Fruit fly (Drosophila melanogaster) whole organism, embryonic: Measurements from ENCODE around the gene CG46270.
"Not testable (repeated sequence)": the region's sequence is repeated elsewhere in the genome, so short reads cannot be mapped to it uniquely, and the experiment has no call there.

ENCODE experiments used
- CG10979 ChIP-seq: fragments of 200-800 bp; sonication (Bioruptor generic); optimal IDR thresholded peaks from 2 replicates; lab custom pipeline; 2018; ENCODE audit warnings: missing biosample characterization, mild to moderate bottlenecking, missing genetic modification characterization, moderate library complexity
- CG11560 ChIP-seq: fragments of 200-800 bp; sonication (Bioruptor generic); IDR thresholded peaks from 3 replicates; pipeline ENCODE4 v1.3.6; 2022; ENCODE audit warnings: missing biosample characterization, missing genetic modification characterization
- CG11695 ChIP-seq: fragments of 200-800 bp; sonication (Bioruptor generic); IDR thresholded peaks from 3 replicates; pipeline ENCODE4 v1.3.6; 2022; ENCODE audit warnings: missing biosample characterization, missing genetic modification characterization
- CG11696 ChIP-seq: fragments of 200-800 bp; sonication (Bioruptor generic); IDR thresholded peaks from 2 replicates; pipeline ENCODE4 v1.3.6; 2022; ENCODE audit warnings: missing biosample characterization, missing genetic modification characterization
- CG12104 ChIP-seq: fragments of 200-800 bp; sonication (Bioruptor generic); optimal IDR thresholded peaks from 3 replicates; lab custom pipeline; 2016; ENCODE audit warnings: missing biosample characterization, missing genetic modification characterization
- CG12236 ChIP-seq: fragments of 200-800 bp; sonication (Bioruptor generic); optimal IDR thresholded peaks from 2 replicates; lab custom pipeline; 2016; ENCODE audit warnings: missing biosample characterization, missing genetic modification characterization
- CG12391 ChIP-seq: fragments of 200-800 bp; sonication (Bioruptor generic); optimal IDR thresholded peaks from 3 replicates; lab custom pipeline; 2018; ENCODE audit warnings: missing biosample characterization, mild to moderate bottlenecking, missing genetic modification characterization, moderate library complexity
- CG17328 ChIP-seq: fragments of 200-800 bp; sonication (Bioruptor generic); IDR thresholded peaks from 2 replicates; pipeline ENCODE4 v1.3.6; 2022; ENCODE audit warnings: missing biosample characterization, missing genetic modification characterization
- CG30431 ChIP-seq: fragments of 200-800 bp; sonication (Bioruptor generic); optimal IDR thresholded peaks from 2 replicates; lab custom pipeline; 2017; ENCODE audit warnings: missing biosample characterization, missing genetic modification characterization
- CG3163 ChIP-seq: fragments of 200-800 bp; sonication (Bioruptor generic); optimal IDR thresholded peaks from 3 replicates; lab custom pipeline; 2016; ENCODE audit warnings: missing biosample characterization, missing genetic modification characterization
- CG32767 ChIP-seq: fragments of 200-800 bp; sonication (Bioruptor generic); IDR thresholded peaks from 2 replicates; pipeline ENCODE4 v1.3.6; 2022; ENCODE audit warnings: missing biosample characterization, missing genetic modification characterization
- CG3281 ChIP-seq: fragments of 200-800 bp; sonication (Bioruptor generic); optimal IDR thresholded peaks from 3 replicates; lab custom pipeline; 2017; ENCODE audit warnings: missing biosample characterization, mild to moderate bottlenecking, missing genetic modification characterization
- CG7271 ChIP-seq: fragments of 200-800 bp; sonication (Bioruptor generic); optimal IDR thresholded peaks from 2 replicates; lab custom pipeline; 2018; ENCODE audit warnings: missing biosample characterization, mild to moderate bottlenecking, missing genetic modification characterization, moderate library complexity
- CG7357 ChIP-seq: fragments of 200-800 bp; sonication (Bioruptor generic); IDR thresholded peaks from 3 replicates; pipeline ENCODE4 v1.3.6; 2022; ENCODE audit warnings: missing biosample characterization, missing genetic modification characterization
- CG7839 ChIP-seq: fragments of 200-800 bp; sonication (Bioruptor generic); optimal IDR thresholded peaks from 3 replicates; lab custom pipeline; 2018; ENCODE audit warnings: missing biosample characterization, mild to moderate bottlenecking, missing genetic modification characterization, moderate library complexity
- CG7987 ChIP-seq: fragments of 200-800 bp; sonication (Bioruptor generic); optimal IDR thresholded peaks from 2 replicates; lab custom pipeline; 2018; ENCODE audit warnings: missing biosample characterization, mild to moderate bottlenecking, missing genetic modification characterization, moderate library complexity
- CG9609 ChIP-seq: fragments of 200-800 bp; sonication (Bioruptor generic); optimal IDR thresholded peaks from 3 replicates; lab custom pipeline; 2016; ENCODE audit warnings: missing biosample characterization, missing genetic modification characterization
- Dad ChIP-seq: fragments of 200-800 bp; sonication (Bioruptor generic); optimal IDR thresholded peaks from 3 replicates; lab custom pipeline; 2016; ENCODE audit warnings: missing biosample characterization, missing genetic modification characterization
- Dek ChIP-seq: fragments of 200-800 bp; sonication (Bioruptor generic); optimal IDR thresholded peaks from 3 replicates; lab custom pipeline; 2019; ENCODE audit warnings: missing biosample characterization, mild to moderate bottlenecking, missing genetic modification characterization, moderate library complexity
- Doc2 ChIP-seq: fragments of 200-800 bp; sonication (Bioruptor generic); IDR thresholded peaks from 2 replicates; pipeline ENCODE4 v1.3.6; 2022; ENCODE audit warnings: missing biosample characterization, missing genetic modification characterization
- Hmr ChIP-seq: fragments of 200-800 bp; sonication (Bioruptor generic); optimal IDR thresholded peaks from 3 replicates; lab custom pipeline; 2017; ENCODE audit warnings: mild to moderate bottlenecking, missing biosample characterization, missing genetic modification reagents, missing genetic modification characterization
- Hr3 ChIP-seq: fragments of 200-800 bp; sonication (Bioruptor generic); optimal IDR thresholded peaks from 3 replicates; lab custom pipeline; 2016; ENCODE audit warnings: missing biosample characterization, missing genetic modification characterization
- Hr51 ChIP-seq, 2 experiments: fragments of 200-800 bp; sonication (Bioruptor generic); optimal IDR thresholded peaks; 2 replicates in 1 of 2; 3 replicates in 1 of 2; lab custom pipeline; 2016 to 2018; ENCODE audit warnings: missing biosample characterization in 2 of 2, missing genetic modification characterization in 2 of 2, mild to moderate bottlenecking in 1 of 2, moderate library complexity in 1 of 2
- Rx ChIP-seq: fragments of 200-800 bp; sonication (Bioruptor generic); IDR thresholded peaks from 2 replicates; pipeline ENCODE4 v1.3.6; 2022; ENCODE audit warnings: missing biosample characterization, missing genetic modification characterization
- Spps ChIP-seq: fragments of 200-800 bp; sonication (Bioruptor generic); optimal IDR thresholded peaks from 2 replicates; lab custom pipeline; 2018; ENCODE audit warnings: missing biosample characterization, mild to moderate bottlenecking, missing genetic modification characterization
- Trl ChIP-seq, 3 experiments: fragments of >200 bp in 2 of 3; fragments of 200-800 bp in 1 of 3; sonication (Bioruptor generic) in 1 of 3; optimal IDR thresholded peaks; 2 replicates in 1 of 3; 3 replicates in 2 of 3; lab custom pipeline; 2016 to 2017; ENCODE audit warnings: missing biosample characterization in 1 of 3, missing genetic modification characterization in 1 of 3
- cwo ChIP-seq: fragments of 200-800 bp; sonication (Bioruptor generic); optimal IDR thresholded peaks from 3 replicates; lab custom pipeline; 2017; ENCODE audit warnings: missing biosample characterization, missing genetic modification characterization, mild to moderate bottlenecking, moderate library complexity, missing genetic modification reagents
- danr ChIP-seq: fragments of 200-800 bp; sonication (Bioruptor generic); IDR thresholded peaks from 2 replicates; pipeline ENCODE4 v1.3.6; 2022; ENCODE audit warnings: missing biosample characterization, missing genetic modification characterization
- ftz-f1 ChIP-seq: fragments of 200-800 bp; sonication (Bioruptor generic); optimal IDR thresholded peaks from 2 replicates; lab custom pipeline; 2016; ENCODE audit warnings: missing biosample characterization, missing genetic modification characterization
- fu2 ChIP-seq: fragments of 200-800 bp; sonication (Bioruptor generic); optimal IDR thresholded peaks from 2 replicates; lab custom pipeline; 2016; ENCODE audit warnings: missing biosample characterization, missing genetic modification characterization
- gcm ChIP-seq: fragments of 200-800 bp; sonication (Bioruptor generic); optimal IDR thresholded peaks from 2 replicates; lab custom pipeline; 2019; ENCODE audit warnings: missing biosample characterization, mild to moderate bottlenecking, missing genetic modification characterization, moderate library complexity
- hbn ChIP-seq: fragments of 200-800 bp; sonication (Bioruptor generic); IDR thresholded peaks from 2 replicates; pipeline ENCODE4 v1.3.6; 2022; ENCODE audit warnings: missing biosample characterization, missing genetic modification characterization; ENCODE audit not compliant: partially characterized antibody
- kay ChIP-seq: fragments of 200-800 bp; sonication (Bioruptor generic); optimal IDR thresholded peaks from 2 replicates; lab custom pipeline; 2016; ENCODE audit warnings: missing biosample characterization, missing genetic modification characterization
- klu ChIP-seq: fragments of 200-800 bp; sonication (Bioruptor generic); IDR thresholded peaks from 2 replicates; pipeline ENCODE4 v1.3.6; 2022; ENCODE audit warnings: missing biosample characterization, missing genetic modification characterization
- luna ChIP-seq: fragments of 200-800 bp; sonication (Bioruptor generic); optimal IDR thresholded peaks from 2 replicates; lab custom pipeline; 2016; ENCODE audit warnings: missing biosample characterization, missing genetic modification characterization
- pb ChIP-seq: fragments of 200-800 bp; sonication (Bioruptor generic); optimal IDR thresholded peaks from 3 replicates; lab custom pipeline; 2016; ENCODE audit warnings: missing biosample characterization, missing genetic modification characterization
- psq ChIP-seq: fragments of 200-800 bp; sonication (Bioruptor generic); optimal IDR thresholded peaks from 2 replicates; lab custom pipeline; 2017; ENCODE audit warnings: missing biosample characterization, missing genetic modification characterization
- scrt ChIP-seq: fragments of 200-800 bp; sonication (Bioruptor generic); optimal IDR thresholded peaks from 2 replicates; lab custom pipeline; 2018; ENCODE audit warnings: missing biosample characterization, mild to moderate bottlenecking, missing genetic modification characterization, moderate library complexity
- sd ChIP-seq: fragments of 200-800 bp; sonication (Bioruptor generic); optimal IDR thresholded peaks from 3 replicates; lab custom pipeline; 2018; ENCODE audit warnings: missing biosample characterization, mild to moderate bottlenecking, missing genetic modification characterization, moderate library complexity
- sens ChIP-seq: fragments of 200-800 bp; sonication (Bioruptor generic); peaks from one replicate; lab custom pipeline; 2016; ENCODE audit warnings: missing biosample characterization, missing genetic modification characterization
- shn ChIP-seq: fragments of 200-800 bp; sonication (Bioruptor generic); optimal IDR thresholded peaks from 3 replicates; lab custom pipeline; 2016; ENCODE audit warnings: missing biosample characterization, missing genetic modification characterization
- slou ChIP-seq: fragments of 200-800 bp; sonication (Bioruptor generic); optimal IDR thresholded peaks from 3 replicates; lab custom pipeline; 2016; ENCODE audit warnings: missing biosample characterization, missing genetic modification characterization
- slp2 ChIP-seq: fragments of 200-800 bp; sonication (Bioruptor generic); optimal IDR thresholded peaks from 2 replicates; lab custom pipeline; 2016; ENCODE audit warnings: missing biosample characterization, missing genetic modification characterization
- toy ChIP-seq: fragments of 200-800 bp; sonication (Bioruptor generic); IDR thresholded peaks from 2 replicates; pipeline ENCODE4 v1.3.6; 2022; ENCODE audit warnings: missing biosample characterization, missing genetic modification characterization

The CG46270 gene

DNA sequence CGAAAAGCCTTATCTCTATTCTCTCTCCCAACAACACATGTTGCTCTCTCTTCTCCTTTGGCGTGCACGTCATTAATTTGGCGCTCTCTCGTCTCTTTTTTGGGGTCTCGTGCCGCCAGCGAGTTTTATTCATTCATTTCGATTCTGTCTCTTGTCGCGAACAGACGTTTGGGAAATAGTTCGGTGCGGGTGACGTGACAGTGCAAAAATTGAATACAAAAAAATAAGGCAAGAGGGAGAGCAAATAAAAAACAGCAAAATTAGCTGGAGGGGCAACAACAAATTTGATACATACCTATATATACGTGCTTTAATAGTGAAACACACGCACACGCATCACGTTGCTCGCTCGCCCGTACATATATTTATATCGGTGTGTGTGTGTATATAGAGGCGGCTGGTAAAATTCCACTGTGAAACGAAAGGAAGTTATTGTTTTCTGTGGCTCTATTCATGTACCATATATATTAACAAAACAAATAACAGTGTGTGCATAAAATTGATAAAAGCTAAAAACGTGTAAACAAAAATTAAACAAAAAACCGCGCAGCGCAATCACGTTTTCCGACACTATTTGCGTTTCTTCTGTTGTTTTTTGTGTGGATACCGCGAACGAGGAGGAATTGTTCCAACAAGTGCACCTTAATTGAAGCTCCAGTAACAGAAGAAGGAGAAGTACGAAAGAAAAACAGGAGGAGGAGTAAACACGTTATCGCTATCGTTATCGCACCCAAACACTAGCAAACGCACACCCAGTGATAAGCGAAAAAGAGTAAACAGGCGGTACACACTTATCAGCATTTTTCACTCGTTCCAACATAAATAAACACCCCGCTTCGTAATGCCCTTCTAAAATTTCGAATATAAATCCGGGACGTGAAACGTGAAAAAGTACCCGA lies 39.8 kb downstream of the CG46270 start, which contains the start of gene cwo (continued):
- no peak for TF ChIP-seq CG7839
- no peak for TF ChIP-seq gcm (GFP tag; lab: Kevin White, UChicago)
- no peak for TF ChIP-seq CG11560 (tag; lab: Robert Waterston, UW)
- TF ChIP-seq luna = no peak
- TF ChIP-seq CG7271 (tag; lab: Kevin White, UChicago) = no peak
- no peak for TF ChIP-seq Doc2
- no peak for TF ChIP-seq Dad (GFP tag; lab: Kevin White, UChicago)
- peak; percentile 4 for TF ChIP-seq ftz-f1 (GFP tag; lab: Kevin White, UChicago)
- no peak for TF ChIP-seq fu2
- TF ChIP-seq slou (GFP tag; lab: Kevin White, UChicago) = no peak
- no peak for TF ChIP-seq CG12236
- no peak for TF ChIP-seq Hr3 (GFP tag; lab: Kevin White, UChicago)
- no peak for TF ChIP-seq CG11696
- no peak for TF ChIP-seq CG30431 (GFP tag; lab: Kevin White, UChicago)
- TF ChIP-seq psq (GFP tag; lab: Kevin White, UChicago) = no peak
- no peak for TF ChIP-seq CG10979 (tag; lab: Kevin White, UChicago)
- no peak for TF ChIP-seq CG12391 (tag; lab: Kevin White, UChicago)
- TF ChIP-seq klu = no peak
- TF ChIP-seq CG12104 = no peak
- no peak for TF ChIP-seq CG7357
- TF ChIP-seq toy (GFP tag; lab: Robert Waterston, UW) = no peak
- no peak for TF ChIP-seq CG32767 (GFP tag; lab: Robert Waterston, UW)
- no peak for TF ChIP-seq CG11695 (GFP tag; lab: Robert Waterston, UW)
- no peak for TF ChIP-seq shn (GFP tag; lab: Kevin White, UChicago)
- no peak for TF ChIP-seq Hr51 (GFP tag; optimal IDR thresholded peaks at IDR 0.05; lab: Kevin White, UChicago)
- TF ChIP-seq scrt (GFP tag; lab: Kevin White, UChicago) = peak; percentile 48
- no peak for TF ChIP-seq hbn (GFP tag; lab: Robert Waterston, UW)
- no peak for TF ChIP-seq slp2 (GFP tag; lab: Kevin White, UChicago)
- peak; percentile 61 for TF ChIP-seq sd (tag; lab: Kevin White, UChicago)
- peak; percentile 4 for TF ChIP-seq Spps (tag; lab: Kevin White, UChicago)
- peak; percentile 28 for TF ChIP-seq CG3163
- no peak for TF ChIP-seq pb
- TF ChIP-seq Rx (GFP tag; lab: Robert Waterston, UW) = no peak
- peak; percentile 4 for TF ChIP-seq Dek (tag; lab: Kevin White, UChicago)
- no peak for TF ChIP-seq CG17328 (GFP tag; lab: Robert Waterston, UW)
- no peak for TF ChIP-seq CG3281 (GFP tag; lab: Kevin White, UChicago)
- TF ChIP-seq danr (GFP tag; lab: Robert Waterston, UW) = no peak
- no peak for TF ChIP-seq CG9609 (GFP tag; lab: Kevin White, UChicago)
- peak; percentile 88 for TF ChIP-seq sens
- peak; percentile 9 for TF ChIP-seq kay (GFP tag; lab: Kevin White, UChicago)
- peak; percentile 12 for TF ChIP-seq Hmr

DNA sequence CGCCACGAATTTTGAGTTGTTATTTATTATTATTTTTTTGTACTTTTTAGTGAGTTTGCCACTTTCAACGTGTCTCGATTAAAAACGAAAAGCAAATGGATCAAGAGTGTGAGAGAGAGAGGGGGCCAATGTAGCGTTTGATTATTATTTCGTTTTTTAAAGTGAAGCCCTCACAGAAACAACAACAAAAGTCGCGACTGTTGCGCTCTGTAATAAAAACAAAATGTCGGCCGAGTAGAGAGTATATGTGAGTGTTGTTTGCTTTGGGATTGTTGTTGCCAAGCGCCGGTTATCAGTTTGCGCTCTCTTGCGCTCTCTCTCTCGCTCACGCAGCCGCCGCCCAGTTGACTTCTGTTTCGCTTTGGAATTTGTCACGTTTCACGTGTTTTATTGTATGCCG lies 41.3 kb downstream of the CG46270 start:
- peak; percentile 98 for TF ChIP-seq cwo
- TF ChIP-seq scrt (GFP tag; lab: Kevin White, UChicago) = peak; percentile 2
- TF ChIP-seq CG7987 (GFP tag; lab: Kevin White, UChicago) = peak; percentile 10
- TF ChIP-seq sd (tag; lab: Kevin White, UChicago) = peak; percentile 8
- TF ChIP-seq Trl (optimal IDR thresholded peaks at IDR 0.05; lab: Kevin White, UChicago) = peak; percentile 8 to 54
- TF ChIP-seq Trl (GFP tag; optimal IDR thresholded peaks at IDR 0.05; lab: Kevin White, UChicago) = not testable (repeated sequence)
